Fruit fly (Drosophila melanogaster): ENCODE data around the gene Tmtc1.

Tmtc1 gene

dm6 chr2L:2734946-2735345 lies 57.4 kb downstream of the Tmtc1 start (continued):
- TF ChIP-seq disco-r (GFP tag; optimal IDR thresholded peaks at IDR 0.05) (no peak), ab (GFP tag; optimal IDR thresholded peaks at IDR 0.05) (no peak), CG6175 (GFP tag; IDR thresholded peaks at IDR 0.05) (no peak), Antp (GFP tag; optimal IDR thresholded peaks at IDR 0.05) (peak; percentile 11), run (tag; optimal IDR thresholded peaks at IDR 0.05) (no peak), tna (GFP tag; IDR thresholded peaks at IDR 0.05; ENCODE audit: partially characterized antibody) (no peak), E2f2 (GFP tag; IDR thresholded peaks at IDR 0.05) (no peak), zen2 (GFP tag; IDR thresholded peaks at IDR 0.05; ENCODE audit: partially characterized antibody) (no peak), CG17802 (tag; optimal IDR thresholded peaks at IDR 0.05) (no peak), maf-S (GFP tag; optimal IDR thresholded peaks at IDR 0.05) (no peak), D19B (GFP tag; optimal IDR thresholded peaks at IDR 0.05) (peak; percentile 17), sisA (GFP tag; IDR thresholded peaks at IDR 0.05) (0 out of 2 replicates have a peak, but pooled peaks have one; percentile 7), nau (GFP tag; optimal IDR thresholded peaks at IDR 0.05) (no peak), peb (GFP tag; IDR thresholded peaks at IDR 0.05) (no peak), CG14050 (GFP tag; IDR thresholded peaks at IDR 0.05) (no peak), HHEX (GFP tag; optimal IDR thresholded peaks at IDR 0.05) (no peak), C15 (GFP tag; IDR thresholded peaks at IDR 0.05) (0 out of 3 replicates have a peak, but pooled peaks have one; percentile 23), CG12769 (tag; optimal IDR thresholded peaks at IDR 0.05) (peak; percentile 47), CG32767 (GFP tag; IDR thresholded peaks at IDR 0.05) (no peak), tgo (GFP tag; IDR thresholded peaks at IDR 0.05) (no peak), wor (GFP tag; IDR thresholded peaks at IDR 0.05) (no peak), Six4 (GFP tag; optimal IDR thresholded peaks at IDR 0.05) (no peak), ftz-f1 (GFP tag; optimal IDR thresholded peaks at IDR 0.05) (no peak), CG1647 (GFP tag; optimal IDR thresholded peaks at IDR 0.05) (no peak), esg (GFP tag; conservative IDR thresholded peaks at IDR 0.05) (no peak), bsh (GFP tag; optimal IDR thresholded peaks at IDR 0.05) (no peak), CG10543 (GFP tag; optimal IDR thresholded peaks at IDR 0.05) (no peak), CG4360 (GFP tag; IDR thresholded peaks at IDR 0.05) (no peak), Sin3A (optimal IDR thresholded peaks at IDR 0.05) (no peak), CG17186 (GFP tag; optimal IDR thresholded peaks at IDR 0.05) (no peak), Dip3 (GFP tag; optimal IDR thresholded peaks at IDR 0.05) (peak; percentile 36), dimm (GFP tag; IDR thresholded peaks at IDR 0.05) (no peak), klu (GFP tag; IDR thresholded peaks at IDR 0.05) (0 out of 2 replicates have a peak, but pooled peaks have one; percentile 29), Ssrp (tag; optimal IDR thresholded peaks at IDR 0.05) (no peak), CG9932 (GFP tag; IDR thresholded peaks at IDR 0.05) (peak; percentile 59), CG30020 (tag; optimal IDR thresholded peaks at IDR 0.05) (no peak), CG30403 (GFP tag; optimal IDR thresholded peaks at IDR 0.05) (peak; percentile 7), CG13624 (GFP tag; optimal IDR thresholded peaks at IDR 0.05) (peak; percentile 11), CG10147 (GFP tag; optimal IDR thresholded peaks at IDR 0.05) (peak; percentile 37), CG3281 (GFP tag; optimal IDR thresholded peaks at IDR 0.05) (no peak), CG8765 (GFP tag; IDR thresholded peaks at IDR 0.05) (no peak), CG10431 (GFP tag; optimal IDR thresholded peaks at IDR 0.05) (no peak), vnd (GFP tag; IDR thresholded peaks at IDR 0.05; ENCODE audit: partially characterized antibody) (no peak), CG18619 (GFP tag; optimal IDR thresholded peaks at IDR 0.05) (peak; percentile 17), Gsc (GFP tag; IDR thresholded peaks at IDR 0.05) (no peak), CG31441 (GFP tag; IDR thresholded peaks at IDR 0.05) (no peak), CG11695 (GFP tag; IDR thresholded peaks at IDR 0.05) (no peak), nom (GFP tag; optimal IDR thresholded peaks at IDR 0.05) (no peak), Xbp1 (GFP tag; optimal IDR thresholded peaks at IDR 0.05) (no peak), D19A (tag; optimal IDR thresholded peaks at IDR 0.05) (no peak), Myb (GFP tag; optimal IDR thresholded peaks at IDR 0.05) (no peak), unc-4 (GFP tag; IDR thresholded peaks at IDR 0.05; ENCODE audit: partially characterized antibody) (no peak)
